Worm (Caenorhabditis elegans): Measurements from ENCODE around the gene ZC412.10.
A peak's percentile ranks its signal among the peaks of the same experiment; 100 is the strongest.

Gene ZC412.10

ce11 chrV:14849628-14850027 lies 27.0 kb downstream of the ZC412.10 start (continued):
- TF ChIP-seq dmd-9 (GFP tag; IDR thresholded peaks at IDR 0.05) (no peak), daf-12 (tag; optimal IDR thresholded peaks at IDR 0.05) (no peak), dpl-1 (GFP tag; optimal IDR thresholded peaks at IDR 0.05) (peak; percentile 31), hif-1 (tag; optimal IDR thresholded peaks at IDR 0.05) (peak in 1 of 2 experiments; percentile 61), lin-38 (GFP tag; IDR thresholded peaks at IDR 0.05) (0 out of 2 replicates have a peak, but pooled peaks have one; percentile 18), zip-11 (GFP tag; IDR thresholded peaks at IDR 0.05) (no peak), T20F7.1 (GFP tag; optimal IDR thresholded peaks at IDR 0.05) (peak; percentile 41), dmd-6 (GFP tag; IDR thresholded peaks at IDR 0.05) (peak; percentile 84), nhr-41 (GFP tag; IDR thresholded peaks at IDR 0.05) (0 out of 2 replicates have a peak, but pooled peaks have one; percentile 12), mxl-2 (GFP tag; conservative IDR thresholded peaks at IDR 0.05) (0 out of 2 replicates have a peak, but pooled peaks have one; percentile 34), vab-7 (GFP tag; IDR thresholded peaks at IDR 0.05) (0 out of 2 replicates have a peak, but pooled peaks have one; percentile 4), lin-39 (tag; optimal IDR thresholded peaks at IDR 0.05) (no peak), nhr-28 (tag; optimal IDR thresholded peaks at IDR 0.05) (peak; percentile 96), daf-16 (GFP tag; optimal IDR thresholded peaks at IDR 0.05) (no peak), daf-16 (tag; optimal IDR thresholded peaks at IDR 0.05) (peak; percentile 74), madf-9 (GFP tag; conservative IDR thresholded peaks at IDR 0.05) (no peak), lir-3 (tag; optimal IDR thresholded peaks at IDR 0.05) (no peak), nhr-42 (GFP tag; IDR thresholded peaks at IDR 0.05) (no peak), mep-1 (tag; optimal IDR thresholded peaks at IDR 0.05) (peak; percentile 83), set-16 (GFP tag; IDR thresholded peaks at IDR 0.05) (peak; percentile 11; the same call in 1 of the 2 replicates), mdt-29 (GFP tag; IDR thresholded peaks at IDR 0.05) (no peak), fkh-10 (GFP tag; optimal IDR thresholded peaks at IDR 0.05) (no peak), pqm-1 (tag; optimal IDR thresholded peaks at IDR 0.05) (peak; percentile 34), ZK337.2 (GFP tag; IDR thresholded peaks at IDR 0.05) (no peak), madf-5 (GFP tag; IDR thresholded peaks at IDR 0.05) (no peak), D1046.2 (GFP tag; IDR thresholded peaks at IDR 0.05) (no peak), lsy-2 (tag; optimal IDR thresholded peaks at IDR 0.05) (peak in 1 of 2 experiments; percentile 75), ces-1 (GFP tag; optimal IDR thresholded peaks at IDR 0.05) (no peak), lin-13 (GFP tag; optimal IDR thresholded peaks at IDR 0.05) (peak; percentile 53), ctbp-1 (GFP tag; IDR thresholded peaks at IDR 0.05) (peak; percentile 68), Y75B8A.6 (GFP tag; IDR thresholded peaks at IDR 0.05) (no peak; the same call in 1 of the 2 replicates), R02D3.7 (tag; optimal IDR thresholded peaks at IDR 0.05) (no peak), nhr-6 (tag; optimal IDR thresholded peaks at IDR 0.05) (peak; percentile 24)

DNA sequence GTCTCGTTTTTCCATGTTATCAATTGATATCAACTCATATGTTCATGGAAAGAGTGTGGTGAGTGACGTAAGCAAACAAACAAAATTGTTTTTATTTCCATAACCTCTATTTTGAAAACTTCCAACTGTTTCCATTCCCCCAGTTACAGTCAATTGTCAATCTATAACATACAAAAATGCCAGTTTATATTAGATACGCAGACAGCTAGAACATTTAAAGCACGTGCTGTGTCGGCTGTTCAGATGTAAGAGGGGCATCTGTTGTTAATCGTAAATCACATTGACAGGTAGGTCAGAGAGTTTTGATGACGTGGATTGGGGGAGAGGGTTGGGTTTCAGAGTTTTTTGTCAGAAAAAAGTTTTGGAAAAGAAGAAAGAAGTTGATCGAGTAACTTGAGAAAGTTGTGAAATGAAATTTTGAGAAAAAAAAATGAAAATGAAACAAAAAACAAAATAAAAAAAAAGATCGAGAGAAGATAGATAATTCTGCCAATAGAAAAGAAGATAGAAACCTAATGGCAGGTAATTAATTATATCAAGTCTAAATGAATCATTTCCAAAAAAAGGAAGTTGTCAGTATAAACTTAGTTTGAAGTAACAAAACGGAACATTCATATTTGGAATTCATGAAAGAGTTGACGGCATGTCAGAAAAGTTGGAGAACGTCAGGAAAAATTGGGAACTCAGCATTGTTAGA lies 28.0 kb downstream of the ZC412.10 start:
- TF ChIP-seq nhr-76 (tag; optimal IDR thresholded peaks at IDR 0.05), result no peak
- no peak for TF ChIP-seq fos-1 (tag; optimal IDR thresholded peaks at IDR 0.05)
- TF ChIP-seq ceh-20 (GFP tag; IDR thresholded peaks at IDR 0.05), result peak; percentile 96
- no peak for TF ChIP-seq nhr-41 (GFP tag; IDR thresholded peaks at IDR 0.05)
- no peak; the same call in 1 of the 2 replicates for TF ChIP-seq set-16 (GFP tag; IDR thresholded peaks at IDR 0.05)
- no peak for TF ChIP-seq ceh-82 (tag; optimal IDR thresholded peaks at IDR 0.05)
- TF ChIP-seq Y5F2A.4 (GFP tag; optimal IDR thresholded peaks at IDR 0.05), result no peak
- peak; percentile 87 for TF ChIP-seq mdt-29 (GFP tag; IDR thresholded peaks at IDR 0.05)
- TF ChIP-seq ztf-7 (tag; optimal IDR thresholded peaks at IDR 0.05), result no peak
- peak in 1 of 2 experiments; percentile 99 for TF ChIP-seq unc-62 (GFP tag; optimal IDR thresholded peaks at IDR 0.05 in 1 of 2)
- peak; percentile 4 for TF ChIP-seq unc-62 (tag; optimal IDR thresholded peaks at IDR 0.05)
- no peak for TF ChIP-seq lin-38 (GFP tag; IDR thresholded peaks at IDR 0.05)
- TF ChIP-seq hlh-11 (tag; optimal IDR thresholded peaks at IDR 0.05), result peak; percentile 96
- peak; percentile 84 for TF ChIP-seq mxl-3 (GFP tag; optimal IDR thresholded peaks at IDR 0.05)
- TF ChIP-seq spr-3 (GFP tag; optimal IDR thresholded peaks at IDR 0.05), result no peak
- TF ChIP-seq snpc-1.2 (GFP tag; IDR thresholded peaks at IDR 0.05), result no peak
- no peak for TF ChIP-seq ceh-44 (GFP tag; IDR thresholded peaks at IDR 0.05)
- no peak for TF ChIP-seq daf-12 (tag; optimal IDR thresholded peaks at IDR 0.05)
- no peak for TF ChIP-seq sdz-12 (GFP tag; optimal IDR thresholded peaks at IDR 0.05)
- no peak for TF ChIP-seq ceh-62 (tag; optimal IDR thresholded peaks at IDR 0.05)
- no peak for TF ChIP-seq nhr-25 (tag; optimal IDR thresholded peaks at IDR 0.05; ENCODE audit: borderline replicate concordance, insufficient read depth)
- no peak for TF ChIP-seq lin-29 (GFP tag; IDR thresholded peaks at IDR 0.05)
- TF ChIP-seq dpl-1 (GFP tag; optimal IDR thresholded peaks at IDR 0.05), result no peak
- TF ChIP-seq D1046.2 (GFP tag; IDR thresholded peaks at IDR 0.05), result no peak
